Worm (Caenorhabditis elegans): ENCODE data around the gene lam-1.
"Not testable (repeated sequence)": the region's sequence is repeated elsewhere in the genome, so short reads cannot be mapped to it uniquely, and the experiment has no call there.

The lam-1 gene

DNA sequence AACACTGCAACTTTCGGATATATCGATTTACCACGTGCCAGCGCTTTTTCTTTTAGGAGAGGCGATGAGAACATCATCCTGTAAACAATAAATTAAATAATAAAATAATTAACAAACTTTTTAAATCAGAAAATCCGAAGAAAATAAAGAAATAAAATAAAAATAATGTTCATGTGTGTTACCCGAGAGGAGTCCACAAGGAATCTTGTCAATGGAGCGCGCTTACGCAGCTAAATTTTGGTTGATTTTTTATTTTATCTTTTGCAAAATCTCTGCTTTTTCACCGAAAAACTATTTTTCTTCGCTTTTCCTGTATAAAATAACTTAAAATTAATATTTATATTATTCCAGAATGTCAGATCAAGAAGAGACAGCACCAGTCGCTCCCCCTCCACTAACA is 13.0 kb upstream of the lam-1 start, which contains the start of the genes C24D10.6 and C24D10.4:
C24D10.6 (minus strand) TSS at position 78 of the 400 bp plus-strand sequence.
C24D10.4 (plus strand) TSS at position 352 of the 400 bp plus-strand sequence.
- TF ChIP-seq nfya-1 (tag; optimal IDR thresholded peaks at IDR 0.05), result no peak
- TF ChIP-seq C38D4.7 (GFP tag; optimal IDR thresholded peaks at IDR 0.05), result no peak
- no peak for TF ChIP-seq pha-2 (tag; optimal IDR thresholded peaks at IDR 0.05)
- no peak for TF ChIP-seq C08G9.2 (tag; optimal IDR thresholded peaks at IDR 0.05)
- no peak for TF ChIP-seq unc-3 (GFP tag; conservative IDR thresholded peaks at IDR 0.05)
- TF ChIP-seq unc-3 (tag; optimal IDR thresholded peaks at IDR 0.05), result no peak
- no peak for TF ChIP-seq ama-1 (optimal IDR thresholded peaks at IDR 0.05)
- no peak for TF ChIP-seq pat-9 (tag; optimal IDR thresholded peaks at IDR 0.05)
- no peak for TF ChIP-seq lin-11 (tag; optimal IDR thresholded peaks at IDR 0.05)

DNA sequence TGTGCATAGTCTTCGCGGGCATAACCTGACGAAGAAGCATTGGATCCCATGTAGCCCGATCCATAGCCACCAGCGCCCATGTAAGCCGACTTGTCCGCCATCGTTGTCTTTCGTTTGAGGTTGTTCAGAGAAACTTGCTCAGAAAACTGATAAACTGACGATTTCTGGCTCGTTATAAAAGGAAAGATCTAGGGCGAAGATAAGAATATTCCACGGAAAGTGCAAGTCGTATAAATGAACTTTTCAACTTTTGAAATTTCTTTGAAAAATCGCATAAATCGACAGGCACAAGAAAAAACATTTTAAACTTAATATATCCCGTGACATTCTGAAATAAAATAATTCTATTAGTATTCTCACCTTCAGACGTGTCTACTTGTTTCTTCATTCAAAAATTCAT is 10.2 kb upstream of the lam-1 start, which contains the start of the genes nspd-3 and C24D10.2:
nspd-3 (minus strand) TSS at position 101 of the 400 bp plus-strand sequence.
C24D10.2 (plus strand) TSS at position 399 of the 400 bp plus-strand sequence.
- not testable (repeated sequence) for TF ChIP-seq ceh-6 (GFP tag; optimal IDR thresholded peaks at IDR 0.05); pag-3 (tag; optimal IDR thresholded peaks at IDR 0.05; ENCODE audit: borderline replicate concordance); rnt-1 (tag; optimal IDR thresholded peaks at IDR 0.05)

DNA sequence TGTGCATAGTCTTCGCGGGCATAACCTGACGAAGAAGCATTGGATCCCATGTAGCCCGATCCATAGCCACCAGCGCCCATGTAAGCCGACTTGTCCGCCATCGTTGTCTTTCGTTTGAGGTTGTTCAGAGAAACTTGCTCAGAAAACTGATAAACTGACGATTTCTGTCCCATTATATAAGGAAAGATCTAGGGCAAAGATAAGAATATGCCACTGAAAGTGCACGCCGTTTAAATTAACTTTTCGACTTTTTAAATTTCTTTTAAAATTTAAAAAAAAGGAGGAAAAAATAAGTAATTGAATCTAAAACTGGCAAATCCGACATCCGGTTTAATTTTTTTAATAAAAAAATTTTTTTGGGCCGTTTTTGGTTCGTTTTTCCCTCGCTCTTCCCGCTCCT is 7.5 kb upstream of the lam-1 start, which contains the start of gene nspd-6:
nspd-6 (minus strand) TSS at position 101 of the 400 bp plus-strand sequence.
- TF ChIP-seq nhr-232, npax-4, zip-5 (tag; optimal IDR thresholded peaks at IDR 0.05): not testable (repeated sequence)

DNA sequence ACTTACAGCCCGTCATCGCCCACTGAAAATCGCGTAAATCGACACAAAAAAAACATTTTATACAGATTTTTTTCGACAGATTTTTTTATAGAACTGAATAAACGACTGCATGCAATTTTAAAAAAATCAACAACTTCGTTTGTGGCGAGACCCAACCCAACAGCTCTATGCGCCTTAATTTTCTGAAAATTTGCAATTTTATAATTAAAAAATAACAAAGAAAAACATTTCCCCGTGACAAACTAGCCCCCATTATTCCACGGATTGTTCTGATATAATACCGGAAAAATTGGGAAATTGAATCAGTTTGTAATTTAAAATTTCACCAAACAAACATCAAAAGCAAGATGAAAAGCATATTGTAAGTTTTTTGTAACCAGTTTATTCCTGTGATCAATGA is 7.1 kb upstream of the lam-1 start, which contains the start of gene ptp-5.1:
ptp-5.1 (plus strand) TSS at position 301 of the 400 bp plus-strand sequence.
- no peak for TF ChIP-seq ceh-6 (GFP tag; optimal IDR thresholded peaks at IDR 0.05)
- no peak for TF ChIP-seq unc-42 (tag; optimal IDR thresholded peaks at IDR 0.05)
- TF ChIP-seq ttx-3 (tag; optimal IDR thresholded peaks at IDR 0.05), result no peak
- TF ChIP-seq pat-9 (tag; optimal IDR thresholded peaks at IDR 0.05), result no peak
- TF ChIP-seq F13H6.1 (tag; optimal IDR thresholded peaks at IDR 0.05), result no peak
- no peak for TF ChIP-seq ceh-14 (tag; optimal IDR thresholded peaks at IDR 0.05)
- no peak for TF ChIP-seq ceh-18 (tag; optimal IDR thresholded peaks at IDR 0.05)
- no peak for TF ChIP-seq gmeb-2 (tag; optimal IDR thresholded peaks at IDR 0.05)
- no peak for TF ChIP-seq C38D4.7 (GFP tag; optimal IDR thresholded peaks at IDR 0.05)
- TF ChIP-seq unc-55 (GFP tag; optimal IDR thresholded peaks at IDR 0.05), result no peak
- no peak for TF ChIP-seq npax-4 (tag; optimal IDR thresholded peaks at IDR 0.05)
- TF ChIP-seq mec-3 (tag; optimal IDR thresholded peaks at IDR 0.05; ENCODE audit: borderline replicate concordance), result no peak
- no peak for TF ChIP-seq nhr-11 (tag; optimal IDR thresholded peaks at IDR 0.05)

DNA sequence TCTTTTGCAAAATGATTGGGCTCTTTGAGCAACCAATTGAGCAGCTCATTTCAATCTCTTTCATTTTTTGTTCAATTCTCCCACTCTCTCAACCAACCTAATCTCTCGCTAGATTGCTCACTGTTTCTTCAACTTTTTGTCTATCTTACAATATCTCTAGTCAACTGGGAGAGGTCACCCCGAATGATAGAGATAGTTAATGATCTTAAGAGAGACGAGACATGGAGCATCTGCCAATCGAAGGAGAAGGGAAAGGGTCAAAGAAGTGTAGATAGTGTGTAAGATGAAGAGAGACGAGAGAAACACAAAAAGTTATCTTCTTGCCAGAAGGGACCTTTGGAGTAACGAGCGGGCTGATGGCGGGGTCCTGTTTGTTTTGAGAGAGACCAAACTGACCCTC is 3.8 kb upstream of the lam-1 start:
- TF ChIP-seq ref-2 (tag; optimal IDR thresholded peaks at IDR 0.05) (peak; percentile 16), nfya-1 (tag; optimal IDR thresholded peaks at IDR 0.05) (peak; percentile 74), ceh-22 (tag; optimal IDR thresholded peaks at IDR 0.05) (peak; percentile 7), sdc-2 (tag; optimal IDR thresholded peaks at IDR 0.05) (no peak), unc-55 (GFP tag; optimal IDR thresholded peaks at IDR 0.05) (peak; percentile 58), ceh-18 (tag; optimal IDR thresholded peaks at IDR 0.05) (peak; percentile 50), elt-2 (tag; optimal IDR thresholded peaks at IDR 0.05) (peak; percentile 14), sox-2 (GFP tag; IDR thresholded peaks at IDR 0.05) (no peak), tbx-2 (tag; optimal IDR thresholded peaks at IDR 0.05) (peak; percentile 12)

DNA sequence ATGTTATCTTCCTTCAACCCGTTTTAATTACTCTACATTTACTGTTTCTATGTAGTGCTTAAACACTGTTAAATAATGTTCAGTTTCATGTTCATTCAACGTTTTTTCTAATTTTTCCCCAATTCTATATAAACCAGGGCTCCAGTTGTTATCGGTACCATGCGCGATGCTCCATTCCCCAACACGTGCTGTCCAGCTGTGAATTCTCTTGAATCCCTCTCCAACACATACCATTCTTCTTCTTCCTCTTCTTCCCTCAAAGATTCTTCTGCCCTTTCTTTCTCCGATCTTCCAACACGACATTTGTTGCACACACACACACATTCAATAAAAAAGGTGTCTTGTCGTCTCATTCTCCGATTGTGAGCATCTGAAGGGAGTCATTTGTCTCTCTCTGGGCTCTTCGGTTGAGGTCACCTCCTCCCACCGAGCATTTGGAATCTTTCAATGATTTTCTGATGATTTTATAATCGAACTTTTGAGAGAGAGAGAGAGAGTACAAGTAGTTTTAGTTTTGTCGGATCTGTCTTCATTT is 1.1 kb upstream of the lam-1 start:
- TF ChIP-seq hlh-8 (tag; optimal IDR thresholded peaks at IDR 0.05) (peak; percentile 95), pag-3 (tag; optimal IDR thresholded peaks at IDR 0.05; ENCODE audit: borderline replicate concordance) (no peak), pqm-1 (tag; optimal IDR thresholded peaks at IDR 0.05) (no peak), fkh-6 (tag; optimal IDR thresholded peaks at IDR 0.05) (no peak), ztf-16 (tag; optimal IDR thresholded peaks at IDR 0.05) (no peak), ceh-31 (tag; optimal IDR thresholded peaks at IDR 0.05) (no peak)

Measured in whole organism, late embryonic.